Fruit fly (Drosophila melanogaster) whole organism, embryonic: ENCODE results near the gene Abl.

Source experiments
- BEAF-32 ChIP-seq: fragments of 200-800 bp; sonication (Bioruptor generic); optimal IDR thresholded peaks from 3 replicates; lab custom pipeline; 2017; ENCODE audit warnings: missing biosample characterization, missing genetic modification characterization, mild to moderate bottlenecking, moderate library complexity, missing genetic modification reagents
- CG11398 ChIP-seq: fragments of 200-800 bp; sonication (Bioruptor generic); optimal IDR thresholded peaks from 2 replicates; lab custom pipeline; 2016; ENCODE audit warnings: missing biosample characterization, missing genetic modification characterization
- CG11504 ChIP-seq: fragments of 200-800 bp; sonication (Bioruptor generic); optimal IDR thresholded peaks from 3 replicates; lab custom pipeline; 2019; ENCODE audit warnings: missing biosample characterization, mild to moderate bottlenecking, missing genetic modification characterization, moderate library complexity
- CG13296 ChIP-seq: fragments of 200-800 bp; sonication (Bioruptor generic); optimal IDR thresholded peaks from 3 replicates; lab custom pipeline; 2018; ENCODE audit warnings: missing biosample characterization, mild to moderate bottlenecking, missing genetic modification characterization
- CG14667 ChIP-seq: fragments of 200-800 bp; sonication (Bioruptor generic); IDR thresholded peaks from 2 replicates; pipeline ENCODE4 v1.3.6; 2022; ENCODE audit warnings: missing biosample characterization, missing genetic modification characterization
- CG15011 ChIP-seq: fragments of 200-800 bp; sonication (Bioruptor generic); optimal IDR thresholded peaks from 3 replicates; lab custom pipeline; 2018; ENCODE audit warnings: missing biosample characterization, mild to moderate bottlenecking, missing genetic modification characterization
- CG15269 ChIP-seq: fragments of 200-800 bp; sonication (Bioruptor generic); optimal IDR thresholded peaks from 2 replicates; lab custom pipeline; 2018; ENCODE audit warnings: missing biosample characterization, mild to moderate bottlenecking, missing genetic modification characterization, moderate library complexity
- CG15479 ChIP-seq: fragments of 200-800 bp; sonication (Bioruptor generic); optimal IDR thresholded peaks from 3 replicates; lab custom pipeline; 2019; ENCODE audit warnings: missing biosample characterization, mild to moderate bottlenecking, missing genetic modification characterization, moderate library complexity
- CG15601 ChIP-seq: fragments of 200-800 bp; sonication (Bioruptor generic); optimal IDR thresholded peaks from 3 replicates; lab custom pipeline; 2019; ENCODE audit warnings: missing biosample characterization, mild to moderate bottlenecking, missing genetic modification characterization, moderate library complexity
- CG2120 ChIP-seq: fragments of 200-800 bp; sonication (Bioruptor generic); optimal IDR thresholded peaks from 3 replicates; lab custom pipeline; 2016; ENCODE audit warnings: missing biosample characterization, missing genetic modification characterization
- CG2678 ChIP-seq: fragments of 200-800 bp; sonication (Bioruptor generic); optimal IDR thresholded peaks from 3 replicates; lab custom pipeline; 2019; ENCODE audit warnings: missing biosample characterization, mild to moderate bottlenecking, missing genetic modification characterization, moderate library complexity
- CG2712 ChIP-seq: fragments of 200-800 bp; optimal IDR thresholded peaks from 3 replicates; lab custom pipeline; 2019; ENCODE audit warnings: missing biosample characterization, mild to moderate bottlenecking, missing genetic modification characterization, moderate library complexity
- CG3847 ChIP-seq: fragments of 200-800 bp; sonication (Bioruptor generic); IDR thresholded peaks from 2 replicates; pipeline ENCODE4 v1.3.6; 2022; ENCODE audit warnings: missing biosample characterization, missing genetic modification characterization
- CG6689 ChIP-seq: fragments of 200-800 bp; sonication (Bioruptor generic); IDR thresholded peaks from 2 replicates; pipeline ENCODE4 v1.3.6; 2022; ENCODE audit warnings: missing biosample characterization, missing genetic modification characterization
- CG8359 ChIP-seq: fragments of 200-800 bp; sonication (Bioruptor generic); optimal IDR thresholded peaks from 2 replicates; lab custom pipeline; 2017; ENCODE audit warnings: missing biosample characterization, mild to moderate bottlenecking, missing genetic modification characterization, borderline replicate concordance
- CG8924 ChIP-seq: fragments of 200-800 bp; optimal IDR thresholded peaks from 3 replicates; lab custom pipeline; 2019; ENCODE audit warnings: missing biosample characterization, mild to moderate bottlenecking, missing genetic modification characterization, moderate library complexity
- D19B ChIP-seq: fragments of 200-800 bp; sonication (Bioruptor generic); optimal IDR thresholded peaks from 2 replicates; lab custom pipeline; 2017; ENCODE audit warnings: missing biosample characterization, mild to moderate bottlenecking, missing genetic modification characterization
- Dip3 ChIP-seq: fragments of 200-800 bp; sonication (Bioruptor generic); optimal IDR thresholded peaks from 3 replicates; lab custom pipeline; 2016; ENCODE audit warnings: missing biosample characterization, missing genetic modification characterization
- Dll ChIP-seq: fragments of 200-800 bp; sonication (Bioruptor generic); IDR thresholded peaks from 4 replicates; pipeline ENCODE4 v1.3.6; 2022; ENCODE audit warnings: missing biosample characterization, missing genetic modification characterization; ENCODE audit not compliant: partially characterized antibody
- Doc3 ChIP-seq: fragments of 200-800 bp; sonication (Bioruptor generic); IDR thresholded peaks from 3 replicates; pipeline ENCODE4 v1.3.6; 2022; ENCODE audit warnings: missing biosample characterization, missing genetic modification characterization; ENCODE audit not compliant: partially characterized antibody
- Ets97D ChIP-seq: fragments of 200-800 bp; sonication (Bioruptor generic); optimal IDR thresholded peaks from 3 replicates; lab custom pipeline; 2016; ENCODE audit warnings: missing biosample characterization, missing genetic modification characterization
- Jarid2 ChIP-seq: fragments of 200-800 bp; sonication (Bioruptor generic); optimal IDR thresholded peaks from 3 replicates; lab custom pipeline; 2017; ENCODE audit warnings: mild to moderate bottlenecking, missing biosample characterization, missing genetic modification reagents, missing genetic modification characterization
- MESR4 ChIP-seq: fragments of 200-800 bp; sonication (Bioruptor generic); optimal IDR thresholded peaks from 2 replicates; lab custom pipeline; 2018; ENCODE audit warnings: missing biosample characterization, mild to moderate bottlenecking, missing genetic modification characterization, moderate library complexity
- Myb ChIP-seq: fragments of 200-800 bp; sonication (Bioruptor generic); optimal IDR thresholded peaks from 2 replicates; lab custom pipeline; 2016; ENCODE audit warnings: missing biosample characterization, missing genetic modification characterization
- NFAT ChIP-seq: fragments of 200-800 bp; sonication (Bioruptor generic); IDR thresholded peaks from 2 replicates; pipeline ENCODE4 v1.3.6; 2022; ENCODE audit warnings: missing biosample characterization, missing genetic modification characterization
- NK7.1 ChIP-seq: fragments of 200-800 bp; sonication (Bioruptor generic); optimal IDR thresholded peaks from 3 replicates; lab custom pipeline; 2016; ENCODE audit warnings: missing biosample characterization, missing genetic modification characterization
- NfI ChIP-seq: fragments of 200-800 bp; sonication (Bioruptor generic); optimal IDR thresholded peaks from 3 replicates; lab custom pipeline; 2018; ENCODE audit warnings: missing biosample characterization, mild to moderate bottlenecking, missing genetic modification characterization, moderate library complexity
- Rfx ChIP-seq: fragments of 200-800 bp; sonication (Bioruptor generic); IDR thresholded peaks from 2 replicates; pipeline ENCODE4 v1.3.6; 2022; ENCODE audit warnings: missing biosample characterization, missing genetic modification characterization
- Xbp1 ChIP-seq: fragments of 200-800 bp; sonication (Bioruptor generic); optimal IDR thresholded peaks from 3 replicates; lab custom pipeline; 2016; ENCODE audit warnings: missing biosample characterization, mild to moderate bottlenecking, missing genetic modification characterization
- ap ChIP-seq: fragments of 200-800 bp; sonication (Bioruptor generic); IDR thresholded peaks from 2 replicates; pipeline ENCODE4 v1.3.6; 2022; ENCODE audit warnings: missing biosample characterization, missing genetic modification characterization
- bbx ChIP-seq: fragments of 200-800 bp; sonication (Bioruptor generic); IDR thresholded peaks from 2 replicates; pipeline ENCODE4 v1.3.6; 2022; ENCODE audit warnings: missing biosample characterization, missing genetic modification characterization; ENCODE audit not compliant: partially characterized antibody
- ci ChIP-seq: fragments of 200-800 bp; sonication (Bioruptor generic); IDR thresholded peaks from 3 replicates; pipeline ENCODE4 v1.3.6; 2022; ENCODE audit warnings: missing biosample characterization, missing genetic modification characterization
- fd102C ChIP-seq: fragments of 200-800 bp; sonication (Bioruptor generic); optimal IDR thresholded peaks from 2 replicates; lab custom pipeline; 2018; ENCODE audit warnings: missing biosample characterization, mild to moderate bottlenecking, missing genetic modification characterization, moderate library complexity
- gro ChIP-seq: fragments of 200-800 bp; sonication (Bioruptor generic); optimal IDR thresholded peaks from 2 replicates; lab custom pipeline; 2016; ENCODE audit warnings: missing biosample characterization, missing genetic modification characterization
- gt ChIP-seq: fragments of 200-800 bp; sonication (Bioruptor generic); IDR thresholded peaks from 2 replicates; pipeline ENCODE4 v1.3.6; 2022; ENCODE audit warnings: missing biosample characterization, missing genetic modification characterization
- hkb ChIP-seq, 2 experiments: fragments of 200-800 bp in 1 of 2; fragments of >200 bp in 1 of 2; sonication (Bioruptor generic) in 1 of 2; IDR thresholded peaks in 1 of 2; optimal IDR thresholded peaks in 1 of 2; 2 replicates each; pipeline versions ENCODE4 v1.3.6 to Lab custom; 2017 to 2022; ENCODE audit warnings: missing biosample characterization in 1 of 2, missing genetic modification characterization in 1 of 2
- hth ChIP-seq: fragments of >200 bp; optimal IDR thresholded peaks from 2 replicates; lab custom pipeline; 2017; ENCODE audit warnings: inconsistent platforms
- jumu ChIP-seq: fragments of 200-800 bp; sonication (Bioruptor generic); optimal IDR thresholded peaks from 3 replicates; lab custom pipeline; 2016; ENCODE audit warnings: missing biosample characterization, missing genetic modification characterization
- kah ChIP-seq: fragments of 200-800 bp; sonication (Bioruptor generic); optimal IDR thresholded peaks from 2 replicates; lab custom pipeline; 2018; ENCODE audit warnings: missing biosample characterization, mild to moderate bottlenecking, missing genetic modification characterization
- lov ChIP-seq, 2 experiments: fragments of 200-800 bp in 1 of 2; fragments of >200 bp in 1 of 2; sonication (Bioruptor generic) in 1 of 2; IDR thresholded peaks in 1 of 2; optimal IDR thresholded peaks in 1 of 2; 2 replicates in 1 of 2; 3 replicates in 1 of 2; pipeline versions ENCODE4 v1.3.6 to Lab custom; 2017 to 2022; ENCODE audit warnings: missing biosample characterization in 1 of 2, missing genetic modification characterization in 1 of 2
- nom ChIP-seq: fragments of 200-800 bp; sonication (Bioruptor generic); optimal IDR thresholded peaks from 2 replicates; lab custom pipeline; 2017; ENCODE audit warnings: missing biosample characterization, missing genetic modification characterization, mild to moderate bottlenecking, moderate library complexity, missing genetic modification reagents
- peb ChIP-seq: fragments of 200-800 bp; sonication (Bioruptor generic); IDR thresholded peaks from 2 replicates; pipeline ENCODE4 v1.3.6; 2022; ENCODE audit warnings: missing biosample characterization, missing genetic modification characterization
- phol ChIP-seq: fragments of 200-800 bp; sonication (Bioruptor generic); optimal IDR thresholded peaks from 3 replicates; lab custom pipeline; 2018; ENCODE audit warnings: missing biosample characterization, mild to moderate bottlenecking, missing genetic modification characterization, moderate library complexity
- schlank ChIP-seq: fragments of 200-800 bp; sonication (Bioruptor generic); optimal IDR thresholded peaks from 2 replicates; lab custom pipeline; 2018; ENCODE audit warnings: missing biosample characterization, mild to moderate bottlenecking, missing genetic modification characterization
- seq ChIP-seq: fragments of 200-800 bp; sonication (Bioruptor generic); IDR thresholded peaks from 2 replicates; pipeline ENCODE4 v1.3.6; 2022; ENCODE audit warnings: missing biosample characterization, missing genetic modification characterization
- stwl ChIP-seq: fragments of 200-800 bp; sonication (Bioruptor generic); optimal IDR thresholded peaks from 3 replicates; lab custom pipeline; 2018; ENCODE audit warnings: missing biosample characterization, mild to moderate bottlenecking, missing genetic modification characterization, moderate library complexity
- wdn ChIP-seq: fragments of 200-800 bp; sonication (Bioruptor generic); IDR thresholded peaks from 2 replicates; pipeline ENCODE4 v1.3.6; 2022; ENCODE audit warnings: missing biosample characterization, missing genetic modification characterization
- yki ChIP-seq: fragments of >200 bp; optimal IDR thresholded peaks from 3 replicates; lab custom pipeline; 2018

Abl gene

DNA sequence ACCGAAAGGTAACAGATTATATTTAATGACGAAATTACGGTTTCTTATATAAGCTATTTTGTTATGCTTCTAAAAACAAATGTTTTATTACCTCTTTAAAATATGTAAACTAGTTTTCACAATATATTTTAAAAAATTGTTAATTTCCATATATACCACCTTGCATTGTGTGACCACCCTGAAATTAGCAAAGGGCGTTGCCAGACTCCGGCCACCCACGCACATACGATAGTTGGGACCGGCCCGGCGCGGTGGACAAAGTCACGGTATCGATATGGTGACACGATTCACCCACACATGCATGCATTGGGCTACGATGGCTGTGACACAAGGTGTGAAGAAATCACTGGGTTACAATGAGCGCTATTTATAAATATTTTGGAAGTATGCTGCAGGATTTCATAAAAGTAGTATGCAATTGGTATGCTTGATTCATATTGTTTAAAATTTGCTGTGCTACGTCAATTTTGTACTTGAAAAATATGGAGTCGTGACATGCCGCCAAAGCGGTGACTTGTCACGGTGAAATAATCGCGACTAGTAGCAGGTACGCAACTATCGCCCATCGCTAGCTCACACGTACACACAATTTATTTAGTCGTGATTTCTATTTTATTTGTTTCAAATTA lies 59.6 kb downstream of the Abl start (continued):
- no peak for TF ChIP-seq MESR4 (GFP tag; lab: Kevin White, UChicago)
- no peak for TF ChIP-seq CG15479 (GFP tag; lab: Kevin White, UChicago)
- no peak for TF ChIP-seq lov (optimal IDR thresholded peaks at IDR 0.05; lab: Kevin White, UChicago)
- 0 out of 3 replicates have a peak, but pooled peaks have one; percentile 42 for TF ChIP-seq lov (GFP tag; IDR thresholded peaks at IDR 0.05; lab: Robert Waterston, UW)
- TF ChIP-seq Myb (GFP tag; lab: Kevin White, UChicago), result peak; percentile 66
- peak; percentile 99 for TF ChIP-seq nom (GFP tag; lab: Kevin White, UChicago)
- TF ChIP-seq jumu, result peak; percentile 75
- TF ChIP-seq hth (lab: Kevin White, UChicago), result no peak
- TF ChIP-seq ap (GFP tag; lab: Robert Waterston, UW), result peak; percentile 47; the same call in 1 of the 2 replicates
- TF ChIP-seq ci (GFP tag; lab: Robert Waterston, UW), result peak; percentile 77; the same call in 2 of the 3 replicates
- peak; percentile 2 for TF ChIP-seq CG15601 (tag; lab: Kevin White, UChicago)
- peak; percentile 66 for TF ChIP-seq CG2712
- peak; percentile 96 for TF ChIP-seq Doc3 (GFP tag; lab: Robert Waterston, UW)
- TF ChIP-seq phol, result peak; percentile 76
- no peak for TF ChIP-seq CG11504 (tag; lab: Kevin White, UChicago)
- TF ChIP-seq NK7.1 (GFP tag; lab: Kevin White, UChicago), result no peak
- TF ChIP-seq NfI (GFP tag; lab: Kevin White, UChicago), result peak; percentile 47
- TF ChIP-seq bbx (GFP tag; lab: Robert Waterston, UW), result peak; percentile 83
- no peak for TF ChIP-seq fd102C (GFP tag; lab: Kevin White, UChicago)
- peak; percentile 100 for TF ChIP-seq BEAF-32 (GFP tag; lab: Kevin White, UChicago)
- TF ChIP-seq Dll (GFP tag; lab: Robert Waterston, UW), result peak; percentile 98
- TF ChIP-seq CG8359 (GFP tag; lab: Kevin White, UChicago), result no peak
- TF ChIP-seq yki (lab: Kevin White, UChicago), result peak; percentile 94
- no peak; the same call in 1 of the 2 replicates for TF ChIP-seq wdn (GFP tag; lab: Robert Waterston, UW)
- TF ChIP-seq schlank (tag; lab: Kevin White, UChicago), result no peak
- peak; percentile 36; the same call in 1 of the 2 replicates for TF ChIP-seq CG14667 (GFP tag; lab: Robert Waterston, UW)
- TF ChIP-seq kah (GFP tag; lab: Kevin White, UChicago), result no peak
- peak; percentile 70 for TF ChIP-seq CG2678 (tag; lab: Kevin White, UChicago)
- TF ChIP-seq CG13296 (GFP tag; lab: Kevin White, UChicago), result peak; percentile 60
- peak; percentile 75 for TF ChIP-seq CG2120 (GFP tag; lab: Kevin White, UChicago)
- peak; percentile 63 for TF ChIP-seq Xbp1
- no peak for TF ChIP-seq Jarid2 (GFP tag; lab: Kevin White, UChicago)
- TF ChIP-seq seq (GFP tag; lab: Robert Waterston, UW), result no peak
- TF ChIP-seq CG15269 (tag; lab: Kevin White, UChicago), result no peak
- peak; percentile 54 for TF ChIP-seq CG11398 (GFP tag; lab: Kevin White, UChicago)
- TF ChIP-seq D19B, result peak; percentile 47
- peak; percentile 75 for TF ChIP-seq NFAT (GFP tag; lab: Robert Waterston, UW)
- TF ChIP-seq Rfx, result peak; percentile 83
- no peak for TF ChIP-seq peb (GFP tag; lab: Robert Waterston, UW)
- TF ChIP-seq stwl (tag; lab: Kevin White, UChicago), result peak; percentile 34
- peak; percentile 49 for TF ChIP-seq Dip3
- TF ChIP-seq CG3847 (GFP tag; lab: Robert Waterston, UW), result peak; percentile 79
- TF ChIP-seq hkb (optimal IDR thresholded peaks at IDR 0.05; lab: Kevin White, UChicago), result peak; percentile 78
- peak; percentile 51 for TF ChIP-seq hkb (GFP tag; IDR thresholded peaks at IDR 0.05; lab: Robert Waterston, UW)
- no peak for TF ChIP-seq gt (GFP tag; lab: Robert Waterston, UW)
- TF ChIP-seq gro (GFP tag; lab: Kevin White, UChicago), result peak; percentile 69
- TF ChIP-seq Ets97D, result peak; percentile 76
- TF ChIP-seq CG8924 (tag; lab: Kevin White, UChicago), result peak; percentile 72
- no peak for TF ChIP-seq CG15011 (GFP tag; lab: Kevin White, UChicago)
- TF ChIP-seq CG6689 (GFP tag; lab: Robert Waterston, UW), result peak; percentile 99
